Fruit fly (Drosophila melanogaster) whole organism, embryonic: ENCODE data around the gene CG14718.
A peak's percentile ranks its signal among the peaks of the same experiment; 100 is the strongest.

Experiments
- CG14441 ChIP-seq: fragments of 200-800 bp; sonication (Bioruptor generic); IDR thresholded peaks from 2 replicates; pipeline ENCODE4 v1.3.6; 2022; ENCODE audit warnings: missing biosample characterization, missing genetic modification characterization
- CG7839 ChIP-seq: fragments of 200-800 bp; sonication (Bioruptor generic); optimal IDR thresholded peaks from 3 replicates; lab custom pipeline; 2018; ENCODE audit warnings: missing biosample characterization, mild to moderate bottlenecking, missing genetic modification characterization, moderate library complexity
- Rx ChIP-seq: fragments of 200-800 bp; sonication (Bioruptor generic); IDR thresholded peaks from 2 replicates; pipeline ENCODE4 v1.3.6; 2022; ENCODE audit warnings: missing biosample characterization, missing genetic modification characterization
- usp ChIP-seq: fragments of >200 bp; optimal IDR thresholded peaks from 2 replicates; lab custom pipeline; 2017; ENCODE audit warnings: missing biosample characterization, missing genetic modification characterization

DNA sequence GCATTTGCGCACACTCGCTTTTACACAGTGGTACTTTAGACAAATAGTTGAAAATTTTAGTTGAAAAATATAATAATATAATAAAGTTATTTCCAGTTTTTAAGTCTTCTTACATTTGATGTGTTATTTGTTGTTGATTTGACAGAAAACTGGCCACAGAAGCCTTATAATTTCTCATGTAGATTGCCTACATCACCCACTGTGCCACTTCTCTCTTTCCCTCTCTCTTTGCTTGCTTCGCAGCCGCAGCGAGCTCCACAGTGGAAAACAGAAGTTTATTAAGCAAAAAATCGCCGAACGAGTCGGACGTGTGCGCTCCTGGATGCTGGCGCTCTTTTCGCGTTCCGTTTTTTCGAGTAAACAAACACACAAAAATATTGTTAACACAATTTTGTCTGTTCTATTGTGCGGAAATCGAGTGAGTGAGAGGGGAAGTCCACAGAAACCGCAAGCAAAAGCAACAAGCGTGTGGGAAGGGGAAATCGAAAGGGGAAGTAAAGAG lies 44.5 kb upstream of the CG14718 start, which contains the start of gene CG42327:
- TF ChIP-seq CG7839 (peak; percentile 93), Rx (GFP tag; lab: Robert Waterston, UW) (peak; percentile 94), CG14441 (peak; percentile 94), usp (GFP tag; lab: Kevin White, UChicago) (no peak)
